Worm (Caenorhabditis elegans) whole organism, L2 larva: ENCODE data around the gene F54B11.5.

Source experiments
- egl-27 ChIP-seq: sonication (generic microtip); optimal IDR thresholded peaks from 3 replicates; lab custom pipeline; 2017; ENCODE audit warnings: missing biosample characterization, missing genetic modification reagents, missing genetic modification characterization
- elt-1 ChIP-seq: fragments of 150-350 bp; optimal IDR thresholded peaks from 2 replicates; lab custom pipeline; 2014; ENCODE audit warnings: missing biosample characterization, missing genetic modification characterization
- fos-1 ChIP-seq: fragments of 150-350 bp; optimal IDR thresholded peaks from 2 replicates; lab custom pipeline; 2014; ENCODE audit warnings: missing biosample characterization, missing genetic modification characterization
- lin-11 ChIP-seq: fragments of 150-350 bp; sonication (generic microtip); optimal IDR thresholded peaks from 2 replicates; lab custom pipeline; 2014; ENCODE audit warnings: missing biosample characterization, missing genetic modification characterization, inconsistent platforms, mixed read lengths
- lin-13 ChIP-seq: fragments of 150-350 bp; optimal IDR thresholded peaks from 2 replicates; lab custom pipeline; 2014; ENCODE audit warnings: missing biosample characterization, missing genetic modification reagents, missing genetic modification characterization
- nhr-11 ChIP-seq: fragments of 150-350 bp; optimal IDR thresholded peaks from 2 replicates; lab custom pipeline; 2014; ENCODE audit warnings: missing biosample characterization, missing genetic modification characterization
- nhr-237 ChIP-seq: fragments of 150-350 bp; optimal IDR thresholded peaks from 2 replicates; lab custom pipeline; 2014; ENCODE audit warnings: missing biosample characterization, missing genetic modification characterization

ce11 chrX:13561954-13562353, 33.9 kb downstream of the F54B11.5 start:
- TF ChIP-seq fos-1 (no peak), nhr-237 (tag; lab: Kevin White, UChicago) (no peak), nhr-11 (no peak), egl-27 (no peak), lin-11 (tag; lab: Kevin White, UChicago) (no peak), lin-13 (no peak), elt-1 (tag; lab: Kevin White, UChicago) (no peak)
